Fruit fly (Drosophila melanogaster): ENCODE results near the gene CG31441.
A peak's percentile ranks its signal among the peaks of the same experiment; 100 is the strongest.

CG31441 gene

DNA sequence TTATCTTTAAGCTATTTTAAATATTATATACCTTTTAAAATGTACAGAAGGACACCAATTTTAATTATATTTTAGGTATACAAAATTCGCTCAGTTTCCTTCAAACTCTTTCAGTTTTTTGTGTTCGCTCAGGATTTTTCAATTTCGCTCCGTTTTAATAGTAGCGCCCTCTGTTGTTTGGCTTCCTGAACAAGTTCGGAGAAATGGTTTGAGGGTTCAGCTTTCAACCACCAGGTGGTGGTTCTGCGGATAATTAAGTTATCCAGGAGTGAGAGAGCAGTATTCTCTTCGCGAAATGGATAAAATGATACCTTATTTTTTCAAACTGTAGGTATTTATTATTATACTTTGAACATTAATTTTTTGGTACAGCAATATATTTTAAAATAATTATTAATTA lies 32.9 kb downstream of the CG31441 start (continued):
- TF ChIP-seq Sry-β (GFP tag; optimal IDR thresholded peaks at IDR 0.05) (peak; percentile 60), CG6272 (GFP tag; IDR thresholded peaks at IDR 0.05) (no peak), CG16815 (GFP tag; optimal IDR thresholded peaks at IDR 0.05) (peak; percentile 37), CG3407 (GFP tag; optimal IDR thresholded peaks at IDR 0.05) (peak; percentile 57), CG3163 (GFP tag; optimal IDR thresholded peaks at IDR 0.05) (peak; percentile 81), CG12659 (GFP tag; optimal IDR thresholded peaks at IDR 0.05) (no peak), CG6683 (GFP tag; optimal IDR thresholded peaks at IDR 0.05) (no peak), CG7372 (GFP tag; IDR thresholded peaks at IDR 0.05) (no peak), Awh (GFP tag; IDR thresholded peaks at IDR 0.05) (peak; percentile 72), Xrp1 (GFP tag; IDR thresholded peaks at IDR 0.05) (peak; percentile 83), pho (GFP tag; optimal IDR thresholded peaks at IDR 0.05) (no peak), crp (GFP tag; optimal IDR thresholded peaks at IDR 0.05) (peak in 1 of 2 experiments; percentile 3), Dfd (GFP tag; optimal IDR thresholded peaks at IDR 0.05) (no peak), repo (GFP tag; optimal IDR thresholded peaks at IDR 0.05) (peak; percentile 45), salm (tag; optimal IDR thresholded peaks at IDR 0.05) (no peak), hbn (GFP tag; IDR thresholded peaks at IDR 0.05; ENCODE audit: partially characterized antibody) (no peak), gt (GFP tag; IDR thresholded peaks at IDR 0.05) (no peak), CG12071 (GFP tag; optimal IDR thresholded peaks at IDR 0.05) (peak; percentile 82), bigmax (GFP tag; optimal IDR thresholded peaks at IDR 0.05) (no peak), pnt (GFP tag; optimal IDR thresholded peaks at IDR 0.05) (peak; percentile 8), Med (GFP tag) (no peak), tgo (GFP tag; IDR thresholded peaks at IDR 0.05) (peak; percentile 29; the same call in 1 of the 3 replicates), unc-4 (GFP tag; IDR thresholded peaks at IDR 0.05; ENCODE audit: partially characterized antibody) (no peak), dmrt11E (tag; optimal IDR thresholded peaks at IDR 0.05) (peak; percentile 78), NC2β (GFP tag; optimal IDR thresholded peaks at IDR 0.05) (peak; percentile 78), CG17829 (tag; optimal IDR thresholded peaks at IDR 0.05) (peak; percentile 75), Usf (GFP tag; optimal IDR thresholded peaks at IDR 0.05) (no peak), HHEX (GFP tag; optimal IDR thresholded peaks at IDR 0.05) (peak; percentile 73), CG10147 (GFP tag; optimal IDR thresholded peaks at IDR 0.05) (no peak), D (optimal IDR thresholded peaks at IDR 0.05) (no peak), D (GFP tag; optimal IDR thresholded peaks at IDR 0.05) (peak; percentile 75), lab (GFP tag; optimal IDR thresholded peaks at IDR 0.05) (peak; percentile 79), sens (GFP tag) (peak; percentile 92), CG10321 (GFP tag; IDR thresholded peaks at IDR 0.05) (no peak), crc (GFP tag; optimal IDR thresholded peaks at IDR 0.05) (no peak), CG34224 (GFP tag; IDR thresholded peaks at IDR 0.05; ENCODE audit: partially characterized antibody) (no peak), CG13296 (GFP tag; optimal IDR thresholded peaks at IDR 0.05) (no peak), CG11560 (tag; IDR thresholded peaks at IDR 0.05) (no peak), CG6254 (GFP tag; optimal IDR thresholded peaks at IDR 0.05) (peak; percentile 85), CG14860 (GFP tag; IDR thresholded peaks at IDR 0.05; ENCODE audit: partially characterized antibody) (no peak), Ssrp (tag; optimal IDR thresholded peaks at IDR 0.05) (no peak), sug (tag; optimal IDR thresholded peaks at IDR 0.05) (no peak), CG12744 (GFP tag; optimal IDR thresholded peaks at IDR 0.05) (peak; percentile 37), rib (GFP tag; IDR thresholded peaks at IDR 0.05) (no peak), CG10565 (GFP tag; optimal IDR thresholded peaks at IDR 0.05) (no peak), CG6854 (GFP tag; optimal IDR thresholded peaks at IDR 0.05) (peak; percentile 63), croc (GFP tag; conservative IDR thresholded peaks at IDR 0.05) (no peak; the same call in 2 of the 3 replicates), caup (GFP tag; optimal IDR thresholded peaks at IDR 0.05; ENCODE audit: severe bottlenecking) (peak; percentile 82), Sin3A (optimal IDR thresholded peaks at IDR 0.05) (no peak), zen (tag; optimal IDR thresholded peaks at IDR 0.05) (peak; percentile 82), maf-S (GFP tag; optimal IDR thresholded peaks at IDR 0.05) (peak; percentile 39)

Data from whole organism, embryonic.